Worm (Caenorhabditis elegans) whole organism, late embryonic: ENCODE results near the gene math-14.

Source experiments
- nhr-11 ChIP-seq: fragments of 150-350 bp; optimal IDR thresholded peaks from 2 replicates; lab custom pipeline; 2014; ENCODE audit warnings: missing biosample characterization, missing genetic modification characterization
- npax-4 ChIP-seq: sonication (generic microtip); optimal IDR thresholded peaks from 2 replicates; lab custom pipeline; 2016; ENCODE audit warnings: missing genetic modification characterization, missing compliant biosample characterization
- sox-4 ChIP-seq: sonication (generic microtip); optimal IDR thresholded peaks from 2 replicates; lab custom pipeline; 2017; ENCODE audit warnings: mild to moderate bottlenecking, missing genetic modification characterization, inconsistent platforms, missing compliant biosample characterization

DNA sequence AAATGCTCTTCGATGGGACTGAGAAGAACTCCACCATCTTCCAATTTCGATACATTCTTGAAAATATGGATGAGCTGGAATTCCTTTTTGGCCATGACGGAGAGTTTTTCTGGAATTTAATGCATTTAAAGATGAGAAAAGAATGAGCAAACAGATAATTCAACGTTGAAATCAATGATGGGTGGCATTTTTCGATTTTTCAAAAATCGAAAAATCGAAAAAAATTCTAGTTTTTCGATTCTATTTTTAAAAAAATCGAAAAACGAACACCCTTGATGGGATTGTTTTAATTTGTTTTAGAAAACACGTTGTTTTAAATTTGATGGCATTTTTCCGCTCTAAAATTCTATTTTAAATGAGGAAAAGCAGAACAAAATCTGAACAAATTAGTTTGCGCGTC is 43.5 kb downstream of the math-14 start, which contains the start of gene math-31:
- TF ChIP-seq nhr-11 (tag; lab: Kevin White, UChicago) (no peak), npax-4 (tag; lab: Kevin White, UChicago) (no peak), sox-4 (tag; lab: Kevin White, UChicago) (no peak)
